Fruit fly (Drosophila melanogaster) whole organism: Measurements from ENCODE around the gene CG15308.

Experiments used
- CG8478 ChIP-seq: fragments of >200 bp; optimal IDR thresholded peaks from 2 replicates; lab custom pipeline; 2018; ENCODE audit warnings: inconsistent platforms
- psq ChIP-seq: fragments of >200 bp; optimal IDR thresholded peaks from 2 replicates; lab custom pipeline; 2017

- no peak for TF ChIP-seq psq (lab: Kevin White, UChicago)
- TF ChIP-seq CG8478 (lab: Kevin White, UChicago): no peak
These were observed 34.4 kb downstream of the CG15308 start for dm6 chrX:10184355-10185058.
